Fruit fly (Drosophila melanogaster): ENCODE data around the gene CG5565.

CG5565 gene

DNA sequence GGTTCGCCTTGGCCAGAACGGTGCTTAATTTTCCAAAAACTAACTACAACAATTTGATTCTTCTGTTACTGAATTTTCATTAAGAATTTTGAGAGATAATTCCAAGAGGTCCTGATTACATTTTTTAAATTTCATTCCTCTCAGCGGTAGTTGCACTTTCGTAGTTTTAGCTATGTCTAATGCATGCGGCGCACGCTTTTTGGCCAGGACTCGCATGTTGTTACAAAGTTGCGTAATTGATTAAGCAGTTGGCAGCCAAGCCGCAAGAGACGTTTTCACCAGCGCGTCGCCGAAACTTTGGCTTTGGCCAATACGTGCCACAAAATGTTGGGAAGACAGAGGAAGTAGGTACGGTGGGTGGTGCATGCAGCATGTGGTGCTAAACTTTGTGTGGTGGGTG is at the start of gene CG5565:
TSS of gene CG5565 (minus strand) at position 101 of the 400 bp plus-strand sequence.
- no peak for TF ChIP-seq Sp1 (GFP tag; optimal IDR thresholded peaks at IDR 0.05)
- no peak for TF ChIP-seq woc (GFP tag; optimal IDR thresholded peaks at IDR 0.05)
- no peak for TF ChIP-seq HLH106 (tag; optimal IDR thresholded peaks at IDR 0.05)
- TF ChIP-seq brk (GFP tag; optimal IDR thresholded peaks at IDR 0.05), result no peak
- no peak for TF ChIP-seq foxo (GFP tag; optimal IDR thresholded peaks at IDR 0.05)
- TF ChIP-seq dmrt93B (GFP tag; optimal IDR thresholded peaks at IDR 0.05), result no peak
- no peak for TF ChIP-seq h (GFP tag; optimal IDR thresholded peaks at IDR 0.05)
- TF ChIP-seq OdsH (GFP tag; optimal IDR thresholded peaks at IDR 0.05), result no peak
- TF ChIP-seq Dfd (GFP tag; optimal IDR thresholded peaks at IDR 0.05), result no peak
- TF ChIP-seq sv (GFP tag; optimal IDR thresholded peaks at IDR 0.05), result no peak

DNA sequence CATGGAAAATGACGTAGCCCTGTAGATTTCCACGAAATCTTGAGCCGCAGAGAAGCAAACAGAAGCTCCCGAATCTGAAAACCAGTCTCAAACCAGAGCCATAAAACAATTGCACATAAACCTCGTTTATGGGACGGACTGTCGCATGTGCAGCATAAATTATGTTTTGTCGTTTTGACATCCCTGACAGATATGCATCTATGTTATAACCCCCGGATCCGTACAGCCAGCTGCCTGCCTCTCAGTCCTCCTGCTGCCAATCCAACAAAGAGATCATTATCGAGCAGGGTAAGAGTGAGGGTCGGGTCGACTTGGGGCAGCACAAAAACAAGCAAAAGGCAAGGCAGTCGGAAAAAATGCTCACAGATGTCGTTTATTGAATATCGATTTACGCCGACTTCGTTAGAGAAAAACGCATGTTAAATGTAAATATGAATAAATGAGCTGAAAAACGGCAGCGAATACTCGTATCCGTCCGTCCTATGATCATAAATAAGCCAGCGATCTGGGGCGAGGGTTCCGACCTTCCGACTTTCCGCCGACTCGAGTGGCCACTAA is 49.3 kb upstream of the CG5565 start:
- no peak for TF ChIP-seq Hr83 (GFP tag; optimal IDR thresholded peaks at IDR 0.05; ENCODE audit: poor library complexity, severe bottlenecking)
- TF ChIP-seq OdsH (GFP tag; optimal IDR thresholded peaks at IDR 0.05), result no peak
- no peak for TF ChIP-seq br (GFP tag; optimal IDR thresholded peaks at IDR 0.05)
- TF ChIP-seq Mio (GFP tag; optimal IDR thresholded peaks at IDR 0.05), result no peak
- no peak for TF ChIP-seq N (GFP tag; optimal IDR thresholded peaks at IDR 0.05)
- no peak for TF ChIP-seq Hr78 (GFP tag; optimal IDR thresholded peaks at IDR 0.05)
- TF ChIP-seq GATAd (GFP tag; optimal IDR thresholded peaks at IDR 0.05), result no peak
- no peak for TF ChIP-seq tai (GFP tag; optimal IDR thresholded peaks at IDR 0.05)
- no peak for TF ChIP-seq ey (GFP tag; optimal IDR thresholded peaks at IDR 0.05)
- TF ChIP-seq psq (GFP tag; optimal IDR thresholded peaks at IDR 0.05), result no peak
- TF ChIP-seq HLH106 (tag; optimal IDR thresholded peaks at IDR 0.05), result no peak
- TF ChIP-seq h (GFP tag; optimal IDR thresholded peaks at IDR 0.05), result no peak

DNA sequence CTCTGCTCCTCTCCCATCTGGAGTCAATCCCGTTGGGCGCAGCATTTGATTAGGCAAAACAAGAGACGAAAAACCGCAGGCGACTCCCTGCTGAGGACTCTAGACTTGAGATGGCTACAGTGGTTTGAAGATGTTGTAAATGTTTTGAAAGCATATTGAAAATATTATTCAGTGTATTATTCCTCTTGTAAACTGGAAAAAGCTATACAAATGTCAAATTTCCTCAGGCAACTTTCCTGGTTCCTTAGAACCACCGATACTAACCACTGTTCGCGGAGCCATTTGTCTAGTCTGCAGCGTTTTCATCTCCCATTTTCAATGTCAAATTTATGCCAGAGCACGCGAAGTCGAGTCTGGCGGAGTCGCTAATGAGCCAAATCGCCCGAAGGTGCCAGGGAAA is 47.0 kb upstream of the CG5565 start:
- TF ChIP-seq fru (GFP tag; optimal IDR thresholded peaks at IDR 0.05) (no peak), sv (GFP tag; optimal IDR thresholded peaks at IDR 0.05) (no peak)

DNA sequence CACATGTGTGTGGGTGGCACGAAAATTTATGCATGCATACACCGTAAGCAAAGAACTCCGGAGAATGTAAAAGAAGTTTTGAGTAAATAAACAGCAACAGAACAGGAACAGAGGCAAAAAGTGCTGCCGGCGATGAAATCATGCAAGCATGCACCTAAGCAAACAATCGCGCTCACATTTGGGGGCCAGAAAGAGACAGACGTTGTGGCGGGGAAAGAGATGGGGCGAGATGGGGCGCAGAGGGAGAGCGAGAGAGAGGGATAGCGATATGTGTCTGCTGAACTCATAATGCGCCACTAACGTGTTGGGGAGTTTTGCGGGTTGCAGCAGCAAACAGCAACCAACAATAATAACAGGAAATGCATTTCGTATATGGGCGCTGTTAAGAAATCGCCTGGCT is 43.7 kb upstream of the CG5565 start:
- TF ChIP-seq CrebA (GFP tag; optimal IDR thresholded peaks at IDR 0.05; ENCODE audit: borderline replicate concordance) (no peak), foxo (GFP tag; optimal IDR thresholded peaks at IDR 0.05) (no peak), dl (GFP tag; optimal IDR thresholded peaks at IDR 0.05; ENCODE audit: insufficient read depth in 1 of 2, partially characterized antibody in 2 of 2) (no peak), tai (GFP tag; optimal IDR thresholded peaks at IDR 0.05) (no peak), OdsH (GFP tag; optimal IDR thresholded peaks at IDR 0.05) (no peak), usp (GFP tag; optimal IDR thresholded peaks at IDR 0.05) (no peak), GATAd (GFP tag; optimal IDR thresholded peaks at IDR 0.05) (no peak), h (GFP tag; optimal IDR thresholded peaks at IDR 0.05) (no peak), HLH106 (tag; optimal IDR thresholded peaks at IDR 0.05) (no peak), Rel (GFP tag; optimal IDR thresholded peaks at IDR 0.05) (no peak), Rel (tag; optimal IDR thresholded peaks at IDR 0.05) (no peak), Hr78 (GFP tag; optimal IDR thresholded peaks at IDR 0.05) (no peak), Sp1 (GFP tag; optimal IDR thresholded peaks at IDR 0.05) (no peak), Hr83 (GFP tag; optimal IDR thresholded peaks at IDR 0.05; ENCODE audit: poor library complexity, severe bottlenecking) (no peak), Vsx2 (GFP tag; optimal IDR thresholded peaks at IDR 0.05; ENCODE audit: partially characterized antibody) (no peak)

DNA sequence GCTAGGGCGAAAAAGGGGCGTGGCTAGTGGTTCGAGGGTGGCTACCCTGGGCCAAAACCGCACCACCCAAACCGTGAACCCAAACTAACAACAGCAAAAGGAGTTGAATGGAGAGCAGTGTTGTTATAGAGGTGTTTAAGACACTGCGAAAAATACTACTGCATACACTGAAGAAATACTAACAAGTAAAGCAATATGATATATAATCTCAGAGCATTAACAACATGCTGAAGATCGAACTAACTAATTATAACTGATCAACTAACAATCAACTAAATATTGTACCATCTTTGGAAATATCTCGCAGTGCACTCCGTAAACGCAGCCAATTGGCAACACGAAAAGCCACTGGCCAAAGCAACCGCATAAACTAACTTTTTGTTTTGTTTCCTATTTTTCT is 37.9 kb upstream of the CG5565 start:
- TF ChIP-seq Hr78 (GFP tag; optimal IDR thresholded peaks at IDR 0.05), result no peak
- TF ChIP-seq Mio (GFP tag; optimal IDR thresholded peaks at IDR 0.05), result no peak
- TF ChIP-seq Rel (GFP tag; optimal IDR thresholded peaks at IDR 0.05), result no peak
- no peak for TF ChIP-seq Rel (tag; optimal IDR thresholded peaks at IDR 0.05)
- no peak for TF ChIP-seq OdsH (GFP tag; optimal IDR thresholded peaks at IDR 0.05)
- peak in 1 of 2 experiments; percentile 17 for TF ChIP-seq foxo (GFP tag; optimal IDR thresholded peaks at IDR 0.05)

DNA sequence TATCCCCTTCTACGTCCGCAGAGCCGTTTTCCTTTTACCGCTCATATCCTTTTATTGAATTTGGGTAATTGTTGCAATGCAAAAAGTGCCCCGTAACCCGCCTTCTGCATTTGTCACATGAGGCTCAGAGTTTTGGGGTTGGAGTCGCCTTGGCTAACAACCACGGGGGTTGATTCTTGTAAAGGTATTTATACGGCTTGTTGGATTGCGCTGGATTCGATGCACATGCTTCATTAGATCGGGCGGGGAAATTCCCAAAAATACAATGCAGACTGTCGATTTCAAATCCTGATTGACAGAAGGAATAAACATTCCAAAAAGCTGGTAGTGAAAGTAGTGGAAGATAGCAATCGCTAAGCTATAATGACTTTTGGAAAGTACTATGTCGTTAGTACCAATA is 34.5 kb upstream of the CG5565 start:
- TF ChIP-seq OdsH (GFP tag; optimal IDR thresholded peaks at IDR 0.05) (no peak), lola (GFP tag; optimal IDR thresholded peaks at IDR 0.05) (no peak), Mio (GFP tag; optimal IDR thresholded peaks at IDR 0.05) (no peak), CrebA (GFP tag; optimal IDR thresholded peaks at IDR 0.05; ENCODE audit: borderline replicate concordance) (no peak), woc (GFP tag; optimal IDR thresholded peaks at IDR 0.05) (no peak), usp (GFP tag; optimal IDR thresholded peaks at IDR 0.05) (no peak), dsf (GFP tag; optimal IDR thresholded peaks at IDR 0.05; ENCODE audit: borderline replicate concordance) (no peak), HLH106 (tag; optimal IDR thresholded peaks at IDR 0.05) (no peak), pan (optimal IDR thresholded peaks at IDR 0.05) (no peak), Sp1 (GFP tag; optimal IDR thresholded peaks at IDR 0.05) (no peak), brk (GFP tag; optimal IDR thresholded peaks at IDR 0.05) (no peak), N (GFP tag; optimal IDR thresholded peaks at IDR 0.05) (no peak), ey (GFP tag; optimal IDR thresholded peaks at IDR 0.05) (no peak), foxo (GFP tag; optimal IDR thresholded peaks at IDR 0.05) (no peak)
